Worm (Caenorhabditis elegans): ENCODE data around the gene R12C12.10.

- TF ChIP-seq ama-1 (optimal IDR thresholded peaks at IDR 0.05) (no peak), aly-1 (tag; optimal IDR thresholded peaks at IDR 0.05) (no peak)
Measured at ce11 chrII:6049546-6049945, 6.5 kb upstream of the R12C12.10 start.

All from whole organism, early embryonic.